Worm (Caenorhabditis elegans) whole organism, early embryonic: ENCODE results near the gene srbc-34.

Experiments used
- aly-1 ChIP-seq: sonication (generic microtip); optimal IDR thresholded peaks from 2 replicates; lab custom pipeline; 2016; ENCODE audit warnings: missing genetic modification characterization, missing compliant biosample characterization
- ama-1 ChIP-seq: fragments of 150-350 bp; optimal IDR thresholded peaks from 2 replicates; lab custom pipeline; 2014
- flt-1 ChIP-seq: fragments of 200-800 bp; sonication (Bioruptor generic); IDR thresholded peaks from 2 replicates; pipeline ENCODE4 v1.3.6; 2022; ENCODE audit warnings: missing genetic modification characterization, missing compliant biosample characterization

DNA sequence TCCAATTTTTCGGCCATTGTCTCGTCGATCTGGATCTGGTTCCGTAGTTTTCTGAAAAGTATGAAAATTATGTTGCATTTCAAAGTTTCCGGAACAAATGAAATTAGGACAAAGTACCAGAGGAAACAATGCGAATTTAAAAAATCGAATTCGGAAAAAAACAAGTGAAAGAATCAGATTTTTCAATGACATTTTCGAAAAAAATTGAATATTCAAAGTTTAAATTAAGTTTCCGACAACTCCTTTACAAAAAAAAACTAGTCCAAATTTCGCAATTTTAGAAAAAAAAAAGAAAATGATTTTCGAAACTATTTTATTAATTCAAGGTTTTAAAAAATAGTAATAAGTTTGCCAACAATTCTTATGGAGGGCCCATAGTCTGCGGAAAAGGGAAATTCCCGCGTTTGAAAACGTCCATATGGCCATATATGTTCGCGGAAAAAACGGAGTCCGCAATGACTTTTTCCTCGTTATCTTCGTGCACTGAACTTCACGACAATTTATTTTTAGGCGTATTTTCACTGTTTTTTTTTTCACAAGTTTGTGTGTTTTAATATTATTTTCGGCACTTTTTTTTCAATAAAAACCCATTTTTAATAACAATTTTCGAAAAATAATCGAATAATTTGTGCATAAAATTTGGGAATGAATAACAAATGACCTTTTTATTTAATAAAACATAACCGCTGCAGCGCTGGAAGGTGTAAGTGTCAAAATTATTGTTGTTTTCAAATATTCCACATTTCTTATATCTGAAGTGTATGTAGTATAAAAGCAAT is 13.8 kb upstream of the srbc-34 start, which contains the start of the genes fbxa-115 and Y113G7B.27:
- no peak for TF ChIP-seq ama-1
- no peak for TF ChIP-seq aly-1 (tag; lab: Kevin White, UChicago)
- TF ChIP-seq flt-1 (GFP tag; lab: Robert Waterston, UW) = no peak
